Worm (Caenorhabditis elegans) whole organism, young adult: ENCODE measurements around the gene T14G8.4.
A peak's percentile ranks its signal among the peaks of the same experiment; 100 is the strongest.

Experiments
- B0035.1 ChIP-seq: sonication (generic microtip); optimal IDR thresholded peaks from 2 replicates; lab custom pipeline; 2016; ENCODE audit warnings: missing genetic modification characterization, mild to moderate bottlenecking, missing compliant biosample characterization, missing genotype, missing genetic modification reagents
- B0336.3 ChIP-seq: fragments of 200-800 bp; sonication (Bioruptor generic); IDR thresholded peaks from 2 replicates; pipeline ENCODE4 v1.3.6; 2022; ENCODE audit warnings: missing genetic modification characterization, missing compliant biosample characterization
- C06A6.2 ChIP-seq: fragments of 200-800 bp; sonication (Bioruptor generic); conservative IDR thresholded peaks from 2 replicates; pipeline ENCODE4 v1.3.6; 2022; ENCODE audit warnings: missing genetic modification characterization, missing compliant biosample characterization
- F33H1.4 ChIP-seq: fragments of 200-800 bp; sonication (Bioruptor generic); IDR thresholded peaks from 2 replicates; pipeline ENCODE4 v1.3.6; 2022; ENCODE audit warnings: missing genetic modification reagents, missing genetic modification characterization, missing compliant biosample characterization
- F52B5.7 ChIP-seq: sonication (generic microtip); optimal IDR thresholded peaks from 2 replicates; lab custom pipeline; 2016; ENCODE audit warnings: mild to moderate bottlenecking, missing genetic modification characterization, missing compliant biosample characterization
- K12H6.12 ChIP-seq: fragments of 200-800 bp; sonication (Bioruptor generic); optimal IDR thresholded peaks from 2 replicates; lab custom pipeline; 2018; ENCODE audit warnings: mild to moderate bottlenecking, missing genetic modification characterization, missing compliant biosample characterization
- T26A5.8 ChIP-seq: sonication (generic microtip); optimal IDR thresholded peaks from 2 replicates; lab custom pipeline; 2016; ENCODE audit warnings: missing genetic modification characterization, missing compliant biosample characterization
- Y67H2A.10 ChIP-seq: fragments of 200-800 bp; sonication (Bioruptor generic); conservative IDR thresholded peaks from 2 replicates; pipeline ENCODE4 v1.3.6; 2022; ENCODE audit warnings: missing genetic modification reagents, missing genetic modification characterization, missing compliant biosample characterization
- Y95B8A.8 ChIP-seq: fragments of 200-800 bp; sonication (Bioruptor generic); IDR thresholded peaks from 2 replicates; pipeline ENCODE4 v1.3.6; 2022; ENCODE audit warnings: missing genetic modification reagents, missing genetic modification characterization, missing compliant biosample characterization
- ama-1 ChIP-seq, 3 experiments: fragments of 150-350 bp in 1 of 3; sonication (generic microtip) in 2 of 3; optimal IDR thresholded peaks; 2 replicates each; lab custom pipeline; 2014 to 2018; ENCODE audit warnings: missing biosample characterization in 2 of 3, missing genetic modification characterization in 2 of 3, missing genetic modification reagents in 2 of 3
- atf-7 ChIP-seq: sonication (generic microtip); optimal IDR thresholded peaks from 2 replicates; lab custom pipeline; 2017; ENCODE audit warnings: mild to moderate bottlenecking, missing genetic modification characterization, missing compliant biosample characterization
- attf-6 ChIP-seq: fragments of 200-800 bp; sonication (Bioruptor generic); IDR thresholded peaks from 2 replicates; pipeline ENCODE4 v1.3.6; 2022; ENCODE audit warnings: missing genetic modification reagents, missing genetic modification characterization, missing compliant biosample characterization
- bed-2 ChIP-seq: fragments of 200-800 bp; sonication (Bioruptor generic); IDR thresholded peaks from 2 replicates; pipeline ENCODE4 v1.3.6; 2022; ENCODE audit warnings: missing genetic modification reagents, missing genetic modification characterization, missing compliant biosample characterization
- ccch-3 ChIP-seq: fragments of 200-800 bp; sonication (Bioruptor generic); optimal IDR thresholded peaks from 2 replicates; lab custom pipeline; 2018; ENCODE audit warnings: mild to moderate bottlenecking, missing genetic modification characterization, missing compliant biosample characterization
- cebp-1 ChIP-seq, 2 experiments: fragments of 200-800 bp in 1 of 2; sonication (Bioruptor generic) in 1 of 2; sonication (generic microtip) in 1 of 2; IDR thresholded peaks in 1 of 2; optimal IDR thresholded peaks in 1 of 2; 2 replicates each; pipeline versions ENCODE4 v1.3.6 to Lab custom; 2017 to 2022; ENCODE audit warnings: missing compliant biosample characterization in 2 of 2, missing genetic modification characterization in 2 of 2, mild to moderate bottlenecking in 1 of 2, missing genetic modification reagents in 1 of 2, moderate library complexity in 1 of 2
- ceh-100 ChIP-seq: fragments of 200-800 bp; sonication (Bioruptor generic); IDR thresholded peaks from 2 replicates; pipeline ENCODE4 v1.3.6; 2022; ENCODE audit warnings: missing genetic modification reagents, missing genetic modification characterization, missing compliant biosample characterization
- ceh-40 ChIP-seq: fragments of 200-800 bp; sonication (Bioruptor generic); IDR thresholded peaks from 2 replicates; pipeline ENCODE4 v1.3.6; 2022; ENCODE audit warnings: missing genetic modification characterization, missing compliant biosample characterization
- ceh-79 ChIP-seq: sonication (generic microtip); optimal IDR thresholded peaks from 2 replicates; lab custom pipeline; 2017; ENCODE audit warnings: mild to moderate bottlenecking, missing genetic modification characterization, missing compliant biosample characterization
- ceh-91 ChIP-seq: fragments of 200-800 bp; sonication (Bioruptor generic); IDR thresholded peaks from 2 replicates; pipeline ENCODE4 v1.3.6; 2022; ENCODE audit warnings: missing genetic modification reagents, missing genetic modification characterization, missing compliant biosample characterization
- dox-1 ChIP-seq: fragments of 200-800 bp; sonication (Bioruptor generic); IDR thresholded peaks from 2 replicates; pipeline ENCODE4 v1.3.6; 2022; ENCODE audit warnings: missing genetic modification reagents, missing genetic modification characterization, missing compliant biosample characterization
- hlh-12 ChIP-seq: sonication (generic microtip); optimal IDR thresholded peaks from 2 replicates; lab custom pipeline; 2016; ENCODE audit warnings: missing genetic modification characterization, missing compliant biosample characterization
- hlh-26 ChIP-seq: fragments of 200-800 bp; sonication (Bioruptor generic); conservative IDR thresholded peaks from 2 replicates; pipeline ENCODE4 v1.3.6; 2022; ENCODE audit warnings: missing genetic modification reagents, missing genetic modification characterization, missing compliant biosample characterization
- let-607 ChIP-seq, 2 experiments: fragments of 200-800 bp in 1 of 2; sonication (Bioruptor generic) in 1 of 2; sonication (generic microtip) in 1 of 2; optimal IDR thresholded peaks; 2 replicates each; lab custom pipeline; 2016 to 2018; ENCODE audit warnings: mild to moderate bottlenecking in 2 of 2, missing compliant biosample characterization in 2 of 2, missing genetic modification characterization in 2 of 2, moderate library complexity in 2 of 2, missing genotype in 1 of 2
- lin-40 ChIP-seq: sonication (generic microtip); optimal IDR thresholded peaks from 2 replicates; lab custom pipeline; 2016; ENCODE audit warnings: missing genetic modification characterization, mild to moderate bottlenecking, missing compliant biosample characterization, missing genotype, missing genetic modification reagents
- madf-6 ChIP-seq: fragments of 200-800 bp; sonication (Bioruptor generic); IDR thresholded peaks from 2 replicates; pipeline ENCODE4 v1.3.6; 2022; ENCODE audit warnings: missing genetic modification reagents, missing genetic modification characterization, missing compliant biosample characterization
- mes-4 ChIP-seq: sonication (generic microtip); optimal IDR thresholded peaks from 2 replicates; lab custom pipeline; 2016; ENCODE audit warnings: missing genotype, missing genetic modification characterization, missing compliant biosample characterization
- mxl-1 ChIP-seq: sonication (generic microtip); optimal IDR thresholded peaks from 2 replicates; lab custom pipeline; 2016; ENCODE audit warnings: missing genetic modification characterization, missing compliant biosample characterization
- nfya-1 ChIP-seq: sonication (generic microtip); optimal IDR thresholded peaks from 2 replicates; lab custom pipeline; 2017; ENCODE audit warnings: antibody characterized with exemption, missing compliant biosample characterization, missing genetic modification characterization, borderline replicate concordance; ENCODE audit not compliant: insufficient read depth
- nhr-120 ChIP-seq: fragments of 200-800 bp; sonication (Bioruptor generic); IDR thresholded peaks from 2 replicates; pipeline ENCODE4 v1.3.6; 2022; ENCODE audit warnings: missing genetic modification characterization, missing compliant biosample characterization
- nhr-27 ChIP-seq: fragments of 200-800 bp; sonication (Bioruptor generic); optimal IDR thresholded peaks from 2 replicates; lab custom pipeline; 2018; ENCODE audit warnings: mild to moderate bottlenecking, missing genetic modification characterization, moderate library complexity, missing compliant biosample characterization
- nhr-80 ChIP-seq: sonication (generic microtip); optimal IDR thresholded peaks from 2 replicates; lab custom pipeline; 2016; ENCODE audit warnings: missing genetic modification characterization, missing compliant biosample characterization
- rcor-1 ChIP-seq: fragments of 200-800 bp; sonication (Bioruptor generic); IDR thresholded peaks from 2 replicates; pipeline ENCODE4 v1.3.6; 2022; ENCODE audit warnings: missing genetic modification reagents, missing genetic modification characterization, missing compliant biosample characterization
- repo-1 ChIP-seq: sonication (generic microtip); optimal IDR thresholded peaks from 2 replicates; lab custom pipeline; 2017; ENCODE audit warnings: mild to moderate bottlenecking, missing genetic modification characterization, missing compliant biosample characterization
- sdz-38 ChIP-seq: sonication (generic microtip); optimal IDR thresholded peaks from 2 replicates; lab custom pipeline; 2016; ENCODE audit warnings: missing genotype, missing genetic modification characterization, missing compliant biosample characterization
- snpc-4 ChIP-seq, 5 experiments: fragments of 150-350 bp in 1 of 5; sonication (generic microtip) in 4 of 5; optimal IDR thresholded peaks; 2 replicates each; lab custom pipeline; 2014 to 2018; ENCODE audit warnings: missing genetic modification characterization in 5 of 5, missing biosample characterization in 3 of 5, antibody characterized with exemption in 2 of 5, mild to moderate bottlenecking in 2 of 5, missing compliant biosample characterization in 2 of 5, missing genotype in 2 of 5, moderate library complexity in 2 of 5, missing genetic modification reagents in 1 of 5
- sptf-2 ChIP-seq: fragments of 200-800 bp; sonication (Bioruptor generic); optimal IDR thresholded peaks from 2 replicates; lab custom pipeline; 2018; ENCODE audit warnings: mild to moderate bottlenecking, missing genetic modification characterization, missing compliant biosample characterization
- tbp1 ChIP-seq: fragments of 200-800 bp; sonication (Bioruptor generic); optimal IDR thresholded peaks from 2 replicates; lab custom pipeline; 2018; ENCODE audit warnings: mild to moderate bottlenecking, missing genetic modification characterization, missing compliant biosample characterization
- unc-130 ChIP-seq: sonication (generic microtip); optimal IDR thresholded peaks from 2 replicates; lab custom pipeline; 2016; ENCODE audit warnings: missing genetic modification reagents, missing genetic modification characterization, missing compliant biosample characterization
- ztf-18 ChIP-seq: sonication (generic microtip); optimal IDR thresholded peaks from 2 replicates; lab custom pipeline; 2016; ENCODE audit warnings: missing genotype, mild to moderate bottlenecking, missing genetic modification characterization, missing compliant biosample characterization
- ztf-6 ChIP-seq: fragments of 200-800 bp; sonication (Bioruptor generic); IDR thresholded peaks from 2 replicates; pipeline ENCODE4 v1.3.6; 2022; ENCODE audit warnings: missing genetic modification reagents, missing genetic modification characterization, missing compliant biosample characterization

The T14G8.4 gene

DNA sequence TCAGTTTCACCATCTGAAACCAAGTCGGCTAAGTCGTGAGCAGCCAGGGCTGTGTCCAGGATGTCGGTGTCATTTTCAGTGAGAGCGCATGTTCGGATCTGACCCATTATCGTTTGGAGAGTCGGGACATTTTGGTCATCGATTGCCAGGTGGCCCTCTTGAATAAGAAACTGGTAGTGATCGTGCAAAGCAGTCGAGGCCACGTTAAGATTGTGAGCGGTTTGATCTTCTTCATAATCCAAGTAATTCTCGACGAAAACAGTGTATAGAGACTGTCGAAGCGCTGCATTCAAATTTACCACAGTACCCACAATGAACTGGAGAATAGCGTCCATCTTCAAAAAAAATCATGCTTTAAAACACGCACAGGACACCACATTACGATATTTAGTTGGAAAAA, 1.2 kb downstream of the T14G8.4 start, which contains the start of gene T14G8.6:
T14G8.6 (minus strand) TSS at position 338 of the 400 bp plus-strand sequence.
- TF ChIP-seq nhr-120 (no peak), sdz-38 (no peak), atf-7 (tag; lab: Kevin White, UChicago) (no peak), sptf-2 (no peak), ztf-18 (no peak), nhr-80 (no peak), ztf-6 (no peak)
- TF ChIP-seq, all 124 proteins: peak for 0

DNA sequence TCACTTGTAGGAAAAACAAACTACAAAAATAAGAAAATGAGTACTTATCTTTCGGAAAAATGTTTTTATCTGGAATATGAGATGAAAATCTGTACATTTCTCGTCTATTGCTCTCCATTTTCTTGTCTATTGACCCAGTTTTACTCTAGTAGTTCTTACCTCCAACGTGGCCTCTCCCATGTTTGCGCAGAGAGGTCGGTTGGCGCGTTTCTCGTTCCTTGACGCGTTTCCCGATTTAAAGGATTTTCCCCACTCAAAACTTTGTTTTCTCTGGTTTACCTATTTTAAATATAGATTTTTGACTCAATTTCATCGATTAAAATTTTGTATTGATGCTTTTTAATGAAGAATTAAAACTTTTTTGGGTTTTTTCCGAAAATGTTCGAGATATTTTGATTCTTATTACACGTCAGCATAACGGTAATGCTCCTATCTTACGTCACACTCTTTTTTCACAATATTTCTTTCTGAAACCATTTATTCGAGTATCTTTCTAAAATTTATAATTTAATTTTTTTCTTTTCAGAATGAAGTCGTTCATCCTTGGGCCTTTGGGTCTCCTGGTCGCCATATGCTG, 2.9 kb downstream of the T14G8.4 start, which contains the start of gene T14G8.3:
T14G8.3 (plus strand) TSS at position 527 of the 577 bp plus-strand sequence.
- TF ChIP-seq attf-6 (GFP tag; lab: Robert Waterston, UW) (no peak), ama-1 (optimal IDR thresholded peaks at IDR 0.05; lab: Kevin White, UChicago) (no peak), ama-1 (GFP tag; optimal IDR thresholded peaks at IDR 0.05; lab: Kevin White, UChicago) (no peak), cebp-1 (GFP tag; IDR thresholded peaks at IDR 0.05; lab: Robert Waterston, UW) (no peak), cebp-1 (tag; optimal IDR thresholded peaks at IDR 0.05; lab: Kevin White, UChicago) (no peak), F52B5.7 (tag; lab: Kevin White, UChicago) (no peak), let-607 (tag; optimal IDR thresholded peaks at IDR 0.05; lab: Kevin White, UChicago) (peak; percentile 96 to 98), repo-1 (tag; lab: Kevin White, UChicago) (no peak), unc-130 (no peak), nfya-1 (no peak), nhr-27 (no peak), ztf-18 (peak; percentile 90), B0336.3 (GFP tag; lab: Robert Waterston, UW) (no peak), tbp1 (GFP tag; lab: Kevin White, UChicago) (peak; percentile 17), ccch-3 (no peak), lin-40 (tag; lab: Kevin White, UChicago) (peak; percentile 44), T26A5.8 (tag; lab: Kevin White, UChicago) (no peak), C06A6.2 (no peak), snpc-4 (GFP tag; optimal IDR thresholded peaks at IDR 0.05; lab: Kevin White, UChicago) (no peak), snpc-4 (tag; optimal IDR thresholded peaks at IDR 0.05; lab: Kevin White, UChicago) (peak in 1 of 4 experiments; percentile 14), rcor-1 (GFP tag; lab: Robert Waterston, UW) (no peak), ceh-100 (GFP tag; lab: Robert Waterston, UW) (no peak), F33H1.4 (GFP tag; lab: Robert Waterston, UW) (no peak), dox-1 (GFP tag; lab: Robert Waterston, UW) (0 out of 2 replicates have a peak, but pooled peaks have one; percentile 30), hlh-12 (tag; lab: Kevin White, UChicago) (no peak), nhr-80 (peak; percentile 69), mes-4 (tag; lab: Kevin White, UChicago) (no peak)

DNA sequence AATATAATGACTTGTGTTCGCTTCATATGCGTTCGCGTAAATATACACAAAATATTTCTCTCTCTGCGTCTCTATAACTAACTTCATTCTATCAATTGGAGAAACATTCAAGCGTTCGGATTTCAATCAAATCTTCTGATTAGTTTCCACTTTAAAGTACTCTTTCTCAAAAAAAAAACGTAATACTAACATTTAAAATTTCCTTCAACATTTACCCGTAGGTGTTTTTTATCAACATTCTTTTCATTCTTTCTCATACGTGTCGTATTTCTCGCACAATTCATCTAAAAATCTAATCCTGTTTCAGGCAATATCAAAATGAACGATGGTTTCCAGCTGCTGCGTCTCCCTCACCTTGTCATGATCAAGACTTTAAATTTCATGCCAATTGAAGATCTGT, 6.0 kb downstream of the T14G8.4 start, which contains the start of gene T14G8.2:
T14G8.2 (plus strand) TSS at position 301 of the 400 bp plus-strand sequence.
- TF ChIP-seq cebp-1 (GFP tag; IDR thresholded peaks at IDR 0.05; lab: Robert Waterston, UW), result no peak
- TF ChIP-seq cebp-1 (tag; optimal IDR thresholded peaks at IDR 0.05; lab: Kevin White, UChicago), result no peak
- no peak for TF ChIP-seq ceh-91 (GFP tag; lab: Robert Waterston, UW)
- TF ChIP-seq bed-2 (GFP tag; lab: Robert Waterston, UW), result no peak
- TF ChIP-seq hlh-26, result no peak
- TF ChIP-seq B0035.1 (tag; lab: Kevin White, UChicago), result no peak
- no peak for TF ChIP-seq mxl-1 (tag; lab: Kevin White, UChicago)
- TF ChIP-seq K12H6.12, result no peak
- TF ChIP-seq Y67H2A.10 (GFP tag; lab: Robert Waterston, UW), result no peak
- TF ChIP-seq hlh-12 (tag; lab: Kevin White, UChicago), result no peak
- no peak for TF ChIP-seq madf-6
- no peak for TF ChIP-seq unc-130
- TF ChIP-seq ceh-40 (GFP tag; lab: Robert Waterston, UW), result no peak
- no peak for TF ChIP-seq ceh-79 (tag; lab: Kevin White, UChicago)
- TF ChIP-seq Y95B8A.8 (GFP tag; lab: Robert Waterston, UW), result no peak
- TF ChIP-seq mes-4 (tag; lab: Kevin White, UChicago), result no peak
